Worm (Caenorhabditis elegans) whole organism, L4/young adult: ENCODE results near the gene K01A2.10.

ENCODE experiments used
- W03F9.2 ChIP-seq: fragments of 150-350 bp; optimal IDR thresholded peaks from 2 replicates; lab custom pipeline; 2014; ENCODE audit warnings: missing biosample characterization, missing genetic modification characterization
- him-1 ChIP-seq: sonication (generic microtip); optimal IDR thresholded peaks from 2 replicates; lab custom pipeline; 2016; ENCODE audit warnings: missing genotype, missing genetic modification reagents, missing genetic modification characterization, missing compliant biosample characterization

DNA sequence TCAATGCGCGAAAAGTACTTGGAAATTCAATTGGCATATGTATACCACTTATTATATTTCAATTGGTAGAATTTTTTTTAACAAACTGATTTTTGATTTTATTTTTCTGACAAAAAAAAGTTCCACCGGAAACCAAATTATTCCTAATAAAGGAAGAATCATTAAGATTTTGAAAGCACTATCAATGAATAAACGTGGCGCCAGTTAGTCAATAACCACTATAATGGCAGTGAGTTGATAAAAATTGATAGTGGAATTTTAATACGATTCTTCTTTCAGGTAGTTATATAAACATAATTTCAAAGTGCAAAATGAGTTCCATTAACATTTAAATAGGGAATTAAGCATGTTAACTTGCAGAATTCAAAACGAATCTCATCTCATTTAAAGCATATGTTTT, 17.3 kb downstream of the K01A2.10 start, which contains the start of gene col-69:
- TF ChIP-seq W03F9.2 (tag; lab: Kevin White, UChicago) (no peak), him-1 (tag; lab: Kevin White, UChicago) (no peak)
